Worm (Caenorhabditis elegans) whole organism, L4/young adult: ENCODE data around the gene F49H12.7.

ENCODE experiments used
- W03F9.2 ChIP-seq: fragments of 150-350 bp; optimal IDR thresholded peaks from 2 replicates; lab custom pipeline; 2014; ENCODE audit warnings: missing biosample characterization, missing genetic modification characterization
- him-1 ChIP-seq: sonication (generic microtip); optimal IDR thresholded peaks from 2 replicates; lab custom pipeline; 2016; ENCODE audit warnings: missing genotype, missing genetic modification reagents, missing genetic modification characterization, missing compliant biosample characterization

- TF ChIP-seq him-1 (no peak), W03F9.2 (tag; lab: Kevin White, UChicago) (no peak)
These were observed 28.3 kb downstream of the F49H12.7 start, which contains the start of gene col-164 for ce11 chrX:2093169-2093568.
